Fruit fly (Drosophila melanogaster) ovary, adult (tissue): ENCODE results near the gene ppk27.

ENCODE experiments used
- CG17801 ChIP-seq: fragments of 200-800 bp; optimal IDR thresholded peaks from 2 replicates; lab custom pipeline; 2019; ENCODE audit warnings: missing biosample characterization, mild to moderate bottlenecking, missing genetic modification characterization, moderate library complexity; ENCODE audit not compliant: partially characterized antibody

Gene ppk27

DNA sequence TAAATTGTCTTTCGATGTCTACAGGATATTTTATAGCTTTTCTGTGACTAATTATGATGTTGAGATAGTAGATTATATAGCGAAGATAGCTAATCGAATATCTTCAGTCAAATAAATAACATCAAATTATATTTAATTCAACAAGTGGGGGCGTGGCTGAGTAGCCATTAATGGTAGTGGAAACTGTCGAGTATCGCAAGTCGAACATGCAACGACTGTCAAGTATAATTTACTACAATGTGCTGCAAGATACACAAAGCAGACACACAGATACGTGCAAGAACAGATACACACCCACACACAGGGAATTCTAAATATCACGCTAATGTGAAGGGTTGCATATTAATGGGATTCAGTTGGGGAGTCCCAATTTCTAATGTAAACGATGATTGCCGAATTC, at the start of gene ppk27:
Gene ppk27 (minus strand): TSS at position 101 of the 400 bp plus-strand sequence.
- no peak for TF ChIP-seq CG17801

dm6 chr3L:3802677-3803076, 47.7 kb upstream of the ppk27 start:
- TF ChIP-seq CG17801 = no peak

- TF ChIP-seq CG17801 = no peak
These were observed 46.8 kb upstream of the ppk27 start for dm6 chr3L:3801813-3802212.

DNA sequence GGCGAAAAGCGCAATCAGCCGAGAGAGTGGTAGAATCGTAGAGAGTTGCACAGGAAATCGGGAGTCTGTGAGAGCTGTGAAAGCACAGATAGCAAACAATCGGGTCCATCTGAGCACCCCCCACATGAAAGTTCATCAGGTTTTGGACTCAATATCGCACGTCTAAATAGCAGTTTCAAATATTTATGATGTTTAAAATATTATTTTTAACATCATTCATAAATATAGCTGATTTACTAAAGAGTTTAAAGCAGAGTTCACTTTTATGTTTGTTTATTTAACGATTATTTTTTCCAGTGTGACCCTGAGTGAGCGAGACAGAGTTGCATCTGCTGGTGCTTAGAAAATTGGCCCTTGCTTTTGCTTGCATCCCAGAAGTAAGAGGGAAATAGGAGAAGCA, 46.3 kb upstream of the ppk27 start:
- no peak for TF ChIP-seq CG17801

DNA sequence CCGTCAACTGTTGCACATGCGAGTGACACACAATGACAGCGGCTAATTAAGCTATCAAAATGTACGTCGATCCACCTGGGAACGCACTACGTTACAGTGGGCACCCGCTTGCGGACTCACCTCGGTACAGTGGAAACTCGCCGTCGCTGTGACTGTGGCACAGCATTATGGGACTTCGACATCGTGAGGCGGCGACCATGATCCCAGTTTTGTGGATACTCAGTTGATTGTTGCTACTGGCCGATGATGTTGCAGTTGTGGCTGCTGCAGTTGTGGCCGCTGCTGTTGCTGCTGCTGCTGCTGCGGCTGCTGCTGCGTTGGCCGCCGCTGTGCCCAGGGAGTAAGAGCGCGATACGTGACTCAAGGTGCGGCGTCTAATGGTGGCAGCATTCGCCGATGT, 44.8 kb upstream of the ppk27 start:
- no peak for TF ChIP-seq CG17801

DNA sequence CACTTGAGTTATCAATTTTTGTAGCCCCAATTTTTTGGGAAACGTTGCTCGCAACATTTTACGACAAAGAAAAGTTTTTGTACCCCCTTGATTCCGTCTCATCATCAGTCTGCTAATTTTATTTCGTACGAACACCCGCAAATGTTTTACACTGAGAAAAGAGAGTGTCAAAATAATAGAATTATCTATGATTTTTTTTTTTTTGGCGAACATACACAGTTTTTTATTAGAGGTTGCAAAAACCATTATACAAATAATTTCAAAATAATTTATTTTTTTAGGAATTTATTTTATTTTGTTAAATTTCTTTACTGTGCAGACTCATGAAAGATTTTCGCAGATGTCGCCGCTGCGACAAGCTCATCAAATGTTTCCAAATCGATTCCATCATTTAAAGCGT, 43.5 kb upstream of the ppk27 start:
- TF ChIP-seq CG17801 = no peak

dm6 chr3L:3797681-3798080, 42.7 kb upstream of the ppk27 start:
- no peak for TF ChIP-seq CG17801

dm6 chr3L:3791043-3791682, 36.2 kb upstream of the ppk27 start:
- no peak for TF ChIP-seq CG17801

DNA sequence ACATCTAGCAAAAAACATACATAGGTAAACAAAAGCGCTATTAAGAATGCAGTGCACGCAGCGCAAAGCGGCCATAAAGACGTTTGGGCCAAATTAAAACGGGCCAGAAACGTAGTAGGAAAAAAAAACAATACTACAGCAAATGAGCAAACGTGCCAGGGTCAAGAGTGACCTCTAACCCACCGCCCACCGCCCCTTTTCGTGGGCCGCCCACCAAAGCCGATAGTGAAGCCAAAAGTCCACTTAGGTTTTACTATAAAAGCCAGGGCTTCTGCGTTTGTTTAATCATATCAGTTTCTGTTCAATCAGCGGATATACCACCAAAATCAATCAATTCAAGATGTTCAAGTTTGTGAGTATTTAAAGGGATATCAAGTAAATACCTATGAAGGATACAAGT, 35.5 kb upstream of the ppk27 start, which contains the start of gene CG32266:
Gene CG32266 (plus strand): TSS at position 301 of the 400 bp plus-strand sequence.
- no peak for TF ChIP-seq CG17801

- no peak for TF ChIP-seq CG17801
These were observed 33.9 kb upstream of the ppk27 start for dm6 chr3L:3788790-3789421.

DNA sequence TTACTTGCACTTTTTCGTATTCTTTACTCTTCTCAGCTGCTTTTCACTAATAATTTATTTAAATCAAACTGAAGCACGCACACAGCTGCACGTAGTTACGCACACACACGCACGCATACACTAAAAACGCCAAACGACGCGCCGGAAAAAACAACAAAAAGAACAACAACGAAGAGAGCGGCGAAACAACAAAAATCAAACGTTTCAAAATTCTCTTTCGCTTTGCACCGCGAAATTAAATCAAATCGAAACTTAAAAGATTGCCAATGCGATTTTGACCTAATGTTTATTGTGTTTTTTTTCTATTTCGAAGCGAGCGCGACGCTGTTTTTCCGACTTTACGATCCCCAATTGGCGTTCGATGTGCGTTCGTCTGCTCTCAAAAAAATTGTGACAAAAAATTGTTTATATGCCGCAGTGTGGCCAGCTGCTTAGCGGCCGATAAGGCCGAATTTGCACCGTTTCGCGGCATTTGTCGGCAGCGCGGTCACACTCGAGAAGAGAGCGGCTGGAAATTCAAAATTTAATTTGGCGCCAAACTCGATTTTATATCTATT, 32.7 kb upstream of the ppk27 start:
- TF ChIP-seq CG17801 = peak; percentile 27

DNA sequence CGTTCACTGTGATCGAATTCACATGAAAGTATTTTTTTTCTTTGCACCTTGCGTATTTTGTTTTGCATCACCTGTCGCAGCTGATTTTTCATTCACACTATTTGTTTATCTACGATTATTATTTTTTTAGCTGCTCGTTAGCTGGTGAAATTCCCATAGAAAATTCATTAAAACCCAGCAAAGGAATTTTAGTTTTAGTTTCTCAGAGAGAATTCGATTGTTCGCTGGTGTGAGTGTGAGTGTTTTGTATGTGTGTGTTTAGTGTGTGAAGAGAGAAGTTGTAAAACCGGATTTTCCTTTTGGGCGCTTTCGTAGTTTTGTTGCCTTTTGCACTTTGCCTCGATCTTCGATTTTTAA, 32.1 kb upstream of the ppk27 start:
- no peak for TF ChIP-seq CG17801

dm6 chr3L:3786344-3787076, 31.5 kb upstream of the ppk27 start:
- TF ChIP-seq CG17801 = no peak

- TF ChIP-seq CG17801 = no peak
These were observed 30.7 kb upstream of the ppk27 start for dm6 chr3L:3785688-3786087.

DNA sequence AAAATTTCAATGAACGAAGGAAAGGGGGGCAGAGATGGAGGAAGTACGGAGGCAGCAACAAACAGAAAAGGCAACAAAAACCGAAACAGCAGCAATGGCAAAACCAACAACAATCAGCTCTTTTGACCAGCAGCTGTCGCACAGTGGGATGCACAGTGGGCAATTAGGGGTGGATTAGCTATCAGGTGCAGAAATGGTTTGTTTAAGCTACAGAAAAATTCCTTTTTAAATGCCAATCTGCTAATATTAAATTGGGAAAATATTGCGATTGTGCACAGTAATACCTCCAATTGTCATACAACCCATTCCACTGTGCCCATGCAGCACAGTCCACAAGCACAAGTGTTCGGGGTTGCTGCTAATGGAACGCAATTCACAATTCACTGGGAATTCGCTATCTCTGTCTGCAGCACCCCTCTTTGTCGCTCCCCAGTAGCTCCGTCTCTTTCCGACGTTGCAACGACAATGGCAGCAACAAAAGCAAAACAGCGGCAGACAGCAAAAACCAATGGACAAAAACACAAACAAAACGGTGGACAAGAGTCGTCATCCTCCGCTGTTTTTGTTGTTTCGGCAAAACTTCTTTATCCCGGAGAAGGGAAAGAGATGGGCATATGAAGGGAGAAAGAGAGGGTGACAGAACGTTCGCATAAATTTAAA, 30.1 kb upstream of the ppk27 start:
- TF ChIP-seq CG17801 = no peak

DNA sequence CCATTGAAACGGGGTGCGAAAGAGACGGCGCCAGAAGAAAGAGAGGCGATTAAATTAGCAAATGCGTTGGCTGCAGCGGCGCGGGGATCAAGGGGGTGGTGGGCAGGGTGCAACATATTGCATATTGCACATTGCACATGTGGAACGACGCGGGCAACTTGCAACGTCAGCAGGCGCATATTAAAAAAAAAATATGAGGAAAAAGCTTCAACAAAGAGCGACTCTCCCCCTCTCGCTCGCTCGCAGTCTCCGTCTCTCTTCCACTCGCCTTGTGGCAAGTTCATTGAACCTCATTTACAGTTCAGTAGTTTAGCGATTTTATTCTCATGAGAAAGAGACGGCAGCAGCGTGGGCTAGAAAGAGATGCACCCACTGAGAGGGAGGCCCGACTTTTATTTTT, 29.0 kb upstream of the ppk27 start:
- TF ChIP-seq CG17801 = no peak

- no peak for TF ChIP-seq CG17801
These were observed 28.4 kb upstream of the ppk27 start for dm6 chr3L:3783436-3783835.
